Worm (Caenorhabditis elegans) whole organism, L2 larva: ENCODE data around the gene F31F7.2.
A peak's percentile ranks its signal among the peaks of the same experiment; 100 is the strongest.

Experiments
- C34F6.9 ChIP-seq: fragments of 150-350 bp; optimal IDR thresholded peaks from 2 replicates; lab custom pipeline; 2014; ENCODE audit warnings: missing biosample characterization, missing genetic modification characterization
- F13H6.1 ChIP-seq: sonication (generic microtip); optimal IDR thresholded peaks from 2 replicates; lab custom pipeline; 2016; ENCODE audit warnings: missing genetic modification characterization, missing compliant biosample characterization
- R02D3.7 ChIP-seq: fragments of 150-350 bp; optimal IDR thresholded peaks from 2 replicates; lab custom pipeline; 2014; ENCODE audit warnings: missing biosample characterization, missing genetic modification characterization
- Y55F3AM.14 ChIP-seq: fragments of 200-800 bp; sonication (Bioruptor generic); optimal IDR thresholded peaks from 2 replicates; lab custom pipeline; 2018; ENCODE audit warnings: mild to moderate bottlenecking, missing genetic modification characterization, missing compliant biosample characterization
- ZK546.5 ChIP-seq: sonication (generic microtip); optimal IDR thresholded peaks from 2 replicates; lab custom pipeline; 2017; ENCODE audit warnings: missing biosample characterization, missing genetic modification characterization
- alr-1 ChIP-seq: fragments of 150-350 bp; optimal IDR thresholded peaks from 2 replicates; lab custom pipeline; 2014; ENCODE audit warnings: missing biosample characterization, missing genetic modification characterization
- aly-2 ChIP-seq: fragments of 150-350 bp; optimal IDR thresholded peaks from 2 replicates; lab custom pipeline; 2014; ENCODE audit warnings: missing biosample characterization, missing genetic modification characterization
- ama-1 ChIP-seq: fragments of 150-350 bp; optimal IDR thresholded peaks from 2 replicates; lab custom pipeline; 2018; ENCODE audit warnings: inconsistent platforms
- blmp-1 ChIP-seq: sonication (generic microtip); optimal IDR thresholded peaks from 2 replicates; lab custom pipeline; 2017; ENCODE audit warnings: missing genetic modification characterization, mild to moderate bottlenecking, missing compliant biosample characterization, antibody characterized with exemption, moderate library complexity; ENCODE audit not compliant: insufficient read depth
- ceh-16 ChIP-seq: fragments of 150-350 bp; optimal IDR thresholded peaks from 2 replicates; lab custom pipeline; 2014; ENCODE audit warnings: missing biosample characterization, missing genetic modification characterization
- ceh-82 ChIP-seq: fragments of 150-350 bp; optimal IDR thresholded peaks from 2 replicates; lab custom pipeline; 2014; ENCODE audit warnings: missing biosample characterization, missing genetic modification characterization
- crh-2 ChIP-seq: sonication (generic microtip); optimal IDR thresholded peaks from 2 replicates; lab custom pipeline; 2017; ENCODE audit warnings: missing biosample characterization, missing genetic modification characterization
- dmd-4 ChIP-seq: sonication (generic microtip); optimal IDR thresholded peaks from 2 replicates; lab custom pipeline; 2017; ENCODE audit warnings: missing biosample characterization, missing genetic modification characterization
- egl-27 ChIP-seq: sonication (generic microtip); optimal IDR thresholded peaks from 3 replicates; lab custom pipeline; 2017; ENCODE audit warnings: missing biosample characterization, missing genetic modification reagents, missing genetic modification characterization
- elt-1 ChIP-seq: fragments of 150-350 bp; optimal IDR thresholded peaks from 2 replicates; lab custom pipeline; 2014; ENCODE audit warnings: missing biosample characterization, missing genetic modification characterization
- elt-3 ChIP-seq: sonication (generic microtip); optimal IDR thresholded peaks from 2 replicates; lab custom pipeline; 2017; ENCODE audit warnings: missing biosample characterization, missing genetic modification characterization
- fos-1 ChIP-seq: fragments of 150-350 bp; optimal IDR thresholded peaks from 2 replicates; lab custom pipeline; 2014; ENCODE audit warnings: missing biosample characterization, missing genetic modification characterization
- gmeb-1 ChIP-seq: fragments of 150-350 bp; optimal IDR thresholded peaks from 2 replicates; lab custom pipeline; 2014; ENCODE audit warnings: missing biosample characterization, missing genetic modification characterization
- lin-11 ChIP-seq: fragments of 150-350 bp; sonication (generic microtip); optimal IDR thresholded peaks from 2 replicates; lab custom pipeline; 2014; ENCODE audit warnings: missing biosample characterization, missing genetic modification characterization, inconsistent platforms, mixed read lengths
- lin-13 ChIP-seq: fragments of 150-350 bp; optimal IDR thresholded peaks from 2 replicates; lab custom pipeline; 2014; ENCODE audit warnings: missing biosample characterization, missing genetic modification reagents, missing genetic modification characterization
- lin-39 ChIP-seq: fragments of 150-350 bp; optimal IDR thresholded peaks from 2 replicates; lab custom pipeline; 2014; ENCODE audit warnings: missing biosample characterization, missing genetic modification reagents, missing genetic modification characterization
- lsy-2 ChIP-seq, 2 experiments: fragments of 150-350 bp in 1 of 2; sonication (generic microtip) in 1 of 2; optimal IDR thresholded peaks; 2 replicates each; lab custom pipeline; 2014 to 2017; ENCODE audit warnings: missing biosample characterization in 2 of 2, missing genetic modification characterization in 2 of 2
- mab-5 ChIP-seq: fragments of 150-350 bp; optimal IDR thresholded peaks from 2 replicates; lab custom pipeline; 2014; ENCODE audit warnings: missing biosample characterization, missing genetic modification characterization
- mbf-1 ChIP-seq: sonication (generic microtip); optimal IDR thresholded peaks from 2 replicates; lab custom pipeline; 2017; ENCODE audit warnings: missing biosample characterization, missing genetic modification characterization
- mdl-1 ChIP-seq, 2 experiments: fragments of 150-350 bp in 1 of 2; sonication (generic microtip) in 1 of 2; optimal IDR thresholded peaks; 2 replicates each; lab custom pipeline; 2017; ENCODE audit warnings: missing biosample characterization in 2 of 2, missing genetic modification characterization in 2 of 2
- nhr-10 ChIP-seq: sonication (generic microtip); optimal IDR thresholded peaks from 2 replicates; lab custom pipeline; 2017; ENCODE audit warnings: missing biosample characterization, missing genetic modification characterization
- nhr-11 ChIP-seq: fragments of 150-350 bp; optimal IDR thresholded peaks from 2 replicates; lab custom pipeline; 2014; ENCODE audit warnings: missing biosample characterization, missing genetic modification characterization
- nhr-12 ChIP-seq: fragments of 150-350 bp; optimal IDR thresholded peaks from 2 replicates; lab custom pipeline; 2014; ENCODE audit warnings: missing biosample characterization, missing genetic modification characterization
- nhr-129 ChIP-seq: fragments of 150-350 bp; optimal IDR thresholded peaks from 2 replicates; lab custom pipeline; 2014; ENCODE audit warnings: missing biosample characterization, missing genetic modification characterization
- nhr-21 ChIP-seq: fragments of 150-350 bp; optimal IDR thresholded peaks from 2 replicates; lab custom pipeline; 2014; ENCODE audit warnings: missing biosample characterization, missing genetic modification characterization
- nhr-23 ChIP-seq: fragments of 150-350 bp; optimal IDR thresholded peaks from 2 replicates; lab custom pipeline; 2014; ENCODE audit warnings: missing biosample characterization, missing genetic modification reagents, missing genetic modification characterization
- nhr-237 ChIP-seq: fragments of 150-350 bp; optimal IDR thresholded peaks from 2 replicates; lab custom pipeline; 2014; ENCODE audit warnings: missing biosample characterization, missing genetic modification characterization
- nhr-25 ChIP-seq: fragments of 150-350 bp; sonication (generic microtip); optimal IDR thresholded peaks from 3 replicates; lab custom pipeline; 2014; ENCODE audit warnings: missing biosample characterization, missing genetic modification characterization
- nhr-6 ChIP-seq: fragments of 150-350 bp; optimal IDR thresholded peaks from 2 replicates; lab custom pipeline; 2014; ENCODE audit warnings: missing biosample characterization, missing genetic modification characterization
- nhr-77 ChIP-seq: fragments of 150-350 bp; optimal IDR thresholded peaks from 2 replicates; lab custom pipeline; 2014; ENCODE audit warnings: missing biosample characterization, missing genetic modification characterization
- peb-1 ChIP-seq: fragments of 150-350 bp; optimal IDR thresholded peaks from 2 replicates; lab custom pipeline; 2014; ENCODE audit warnings: missing biosample characterization, missing genetic modification characterization
- sem-4 ChIP-seq: fragments of 150-350 bp; optimal IDR thresholded peaks from 2 replicates; lab custom pipeline; 2014; ENCODE audit warnings: missing biosample characterization, missing genetic modification reagents, missing genetic modification characterization
- skn-1 ChIP-seq: sonication (generic microtip); optimal IDR thresholded peaks from 2 replicates; lab custom pipeline; 2017; ENCODE audit warnings: missing biosample characterization, missing genetic modification characterization
- sma-3 ChIP-seq: sonication (generic microtip); optimal IDR thresholded peaks from 2 replicates; lab custom pipeline; 2016; ENCODE audit warnings: missing genetic modification reagents, missing genetic modification characterization, missing compliant biosample characterization
- sma-9 ChIP-seq, 2 experiments: fragments of 150-350 bp in 1 of 2; sonication (generic microtip) in 1 of 2; optimal IDR thresholded peaks; 2 replicates each; lab custom pipeline; 2014 to 2016; ENCODE audit warnings: missing genetic modification characterization in 2 of 2, mild to moderate bottlenecking in 1 of 2, missing biosample characterization in 1 of 2, missing compliant biosample characterization in 1 of 2, missing genetic modification reagents in 1 of 2, moderate library complexity in 1 of 2
- snpc-4 ChIP-seq: fragments of 150-350 bp; optimal IDR thresholded peaks from 2 replicates; lab custom pipeline; 2014; ENCODE audit warnings: missing biosample characterization, missing genetic modification characterization
- unc-39 ChIP-seq: fragments of 150-350 bp; optimal IDR thresholded peaks from 2 replicates; lab custom pipeline; 2014; ENCODE audit warnings: missing biosample characterization, missing genetic modification characterization
- unc-55 ChIP-seq: fragments of 150-350 bp; sonication (generic microtip); optimal IDR thresholded peaks from 3 replicates; lab custom pipeline; 2014; ENCODE audit warnings: missing biosample characterization, missing genetic modification reagents, missing genetic modification characterization
- unc-62 ChIP-seq: fragments of 150-350 bp; optimal IDR thresholded peaks from 2 replicates; lab custom pipeline; 2014; ENCODE audit warnings: missing biosample characterization, missing genetic modification reagents, missing genetic modification characterization
- zag-1 ChIP-seq: fragments of 150-350 bp; optimal IDR thresholded peaks from 2 replicates; lab custom pipeline; 2014; ENCODE audit warnings: missing biosample characterization, missing genetic modification characterization
- ztf-1 ChIP-seq: fragments of 200-800 bp; sonication (Bioruptor generic); conservative IDR thresholded peaks from 2 replicates; pipeline ENCODE4 v1.3.6; 2022; ENCODE audit warnings: missing genetic modification characterization, missing compliant biosample characterization
- ztf-11 ChIP-seq: sonication (generic microtip); optimal IDR thresholded peaks from 2 replicates; lab custom pipeline; 2017; ENCODE audit warnings: missing biosample characterization, missing genetic modification characterization
- ztf-4 ChIP-seq: fragments of 150-350 bp; optimal IDR thresholded peaks from 2 replicates; lab custom pipeline; 2014; ENCODE audit warnings: missing biosample characterization, missing genetic modification characterization

Gene F31F7.2

ce11 chrV:6240735-6241134 is 29.9 kb upstream of the F31F7.2 start:
- TF ChIP-seq elt-1 (tag; lab: Kevin White, UChicago) (no peak), sma-3 (GFP tag; lab: Kevin White, UChicago) (peak; percentile 18), dmd-4 (tag; lab: Kevin White, UChicago) (no peak), nhr-23 (no peak), F13H6.1 (peak; percentile 86), zag-1 (no peak), ztf-4 (tag; lab: Kevin White, UChicago) (no peak), gmeb-1 (tag; lab: Kevin White, UChicago) (no peak), sem-4 (tag; lab: Kevin White, UChicago) (peak; percentile 9), crh-2 (no peak), fos-1 (tag; lab: Kevin White, UChicago) (no peak), mdl-1 (tag; optimal IDR thresholded peaks at IDR 0.05; lab: Kevin White, UChicago) (peak in 1 of 2 experiments; percentile 28), peb-1 (tag; lab: Kevin White, UChicago) (no peak), lsy-2 (tag; optimal IDR thresholded peaks at IDR 0.05; lab: Kevin White, UChicago) (peak in 1 of 2 experiments; percentile 9), elt-3 (tag; lab: Kevin White, UChicago) (no peak), nhr-237 (tag; lab: Kevin White, UChicago) (no peak), lin-11 (tag; lab: Kevin White, UChicago) (no peak), ama-1 (lab: Kevin White, UChicago) (no peak), ZK546.5 (no peak), nhr-25 (peak; percentile 76), Y55F3AM.14 (no peak), R02D3.7 (tag; lab: Kevin White, UChicago) (no peak), unc-39 (tag; lab: Kevin White, UChicago) (no peak), nhr-6 (tag; lab: Kevin White, UChicago) (peak; percentile 15), mab-5 (tag; lab: Kevin White, UChicago) (no peak), egl-27 (peak; percentile 16), snpc-4 (tag; lab: Kevin White, UChicago) (no peak), ceh-16 (no peak), nhr-129 (peak; percentile 82), nhr-12 (tag; lab: Kevin White, UChicago) (no peak), nhr-21 (tag; lab: Kevin White, UChicago) (no peak), ztf-1 (no peak), ztf-11 (tag; lab: Kevin White, UChicago) (no peak), unc-62 (GFP tag; lab: Kevin White, UChicago) (no peak), skn-1 (tag; lab: Kevin White, UChicago) (no peak), unc-55 (GFP tag; lab: Kevin White, UChicago) (no peak), ceh-82 (tag; lab: Kevin White, UChicago) (no peak), C34F6.9 (tag; lab: Kevin White, UChicago) (no peak), alr-1 (tag; lab: Kevin White, UChicago) (no peak), sma-9 (GFP tag; optimal IDR thresholded peaks at IDR 0.05; lab: Kevin White, UChicago) (peak; percentile 95), sma-9 (tag; optimal IDR thresholded peaks at IDR 0.05; lab: Kevin White, UChicago) (no peak), nhr-11 (tag; lab: Kevin White, UChicago) (no peak), nhr-77 (tag; lab: Kevin White, UChicago) (no peak), nhr-10 (tag; lab: Kevin White, UChicago) (no peak), lin-39 (tag; lab: Kevin White, UChicago) (no peak), blmp-1 (peak; percentile 10), mbf-1 (tag; lab: Kevin White, UChicago) (no peak), aly-2 (no peak), lin-13 (GFP tag; lab: Kevin White, UChicago) (no peak)
